Worm (Caenorhabditis elegans): Measurements from ENCODE around the gene idpp-6.

Gene idpp-6

DNA sequence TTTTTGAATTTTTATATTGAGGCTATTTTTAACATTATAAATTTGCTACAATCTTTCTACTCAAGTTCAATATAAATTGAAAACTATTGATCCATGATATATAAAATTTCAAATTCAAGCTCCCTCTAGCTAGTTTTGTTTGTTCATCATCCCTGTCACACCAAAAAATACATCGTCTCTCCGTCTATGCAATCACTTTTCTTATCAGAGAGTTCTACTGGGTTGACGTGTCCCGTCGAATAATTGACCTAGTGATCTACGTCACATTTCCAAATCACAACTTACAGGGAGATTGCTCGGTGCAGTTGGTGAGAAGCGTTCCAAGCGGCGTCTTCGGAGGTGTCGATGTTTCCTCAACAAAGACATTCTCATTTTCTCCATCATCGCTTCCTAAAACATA lies 21.7 kb upstream of the idpp-6 start:
- TF ChIP-seq pqm-1 (tag; optimal IDR thresholded peaks at IDR 0.05) (peak; percentile 44), elt-2 (tag; optimal IDR thresholded peaks at IDR 0.05) (peak; percentile 51), nhr-43 (tag; optimal IDR thresholded peaks at IDR 0.05; ENCODE audit: poor library complexity, severe bottlenecking) (no peak), R02D3.7 (tag; optimal IDR thresholded peaks at IDR 0.05) (no peak), ZK546.5 (tag; optimal IDR thresholded peaks at IDR 0.05) (no peak), nhr-25 (tag; optimal IDR thresholded peaks at IDR 0.05) (no peak), mdl-1 (tag; optimal IDR thresholded peaks at IDR 0.05) (no peak), unc-62 (GFP tag; optimal IDR thresholded peaks at IDR 0.05) (no peak), unc-39 (tag; optimal IDR thresholded peaks at IDR 0.05) (no peak), ztf-4 (tag; optimal IDR thresholded peaks at IDR 0.05) (no peak), lin-39 (tag; optimal IDR thresholded peaks at IDR 0.05) (no peak)

DNA sequence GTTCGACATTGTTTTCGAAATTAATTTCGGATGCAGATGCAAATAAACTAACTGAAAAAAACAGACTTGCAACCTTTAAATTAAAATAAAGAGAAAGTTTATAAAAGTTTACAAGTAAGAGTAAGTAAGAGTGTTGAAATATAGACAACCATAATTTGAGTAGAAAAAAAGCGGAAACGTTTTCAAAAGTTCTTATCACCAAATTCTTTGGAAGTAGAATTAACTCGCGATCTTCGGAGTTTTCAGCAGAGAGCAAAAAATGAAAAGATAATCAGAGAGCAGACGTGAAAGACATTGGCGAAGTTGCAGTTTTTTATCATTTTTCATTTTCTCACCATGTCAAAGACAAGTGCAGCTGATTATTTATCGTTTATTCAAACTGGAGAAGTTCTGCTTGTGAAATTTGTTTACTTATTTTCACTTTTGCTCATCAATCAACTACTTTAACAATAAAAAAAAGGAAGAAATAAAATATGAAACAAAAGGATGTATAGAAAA lies 21.2 kb upstream of the idpp-6 start, which contains the start of gene abts-4:
abts-4 (minus strand) TSS at position 51 of the 498 bp plus-strand sequence.
- TF ChIP-seq nhr-67 (tag; optimal IDR thresholded peaks at IDR 0.05) (no peak), ceh-9 (tag; optimal IDR thresholded peaks at IDR 0.05) (no peak), eor-1 (tag; optimal IDR thresholded peaks at IDR 0.05) (no peak), pha-4 (tag; optimal IDR thresholded peaks at IDR 0.05) (peak; percentile 35), elt-2 (tag; optimal IDR thresholded peaks at IDR 0.05) (peak; percentile 72), nhr-11 (tag; optimal IDR thresholded peaks at IDR 0.05) (no peak), pqm-1 (tag; optimal IDR thresholded peaks at IDR 0.05) (peak; percentile 16)

DNA sequence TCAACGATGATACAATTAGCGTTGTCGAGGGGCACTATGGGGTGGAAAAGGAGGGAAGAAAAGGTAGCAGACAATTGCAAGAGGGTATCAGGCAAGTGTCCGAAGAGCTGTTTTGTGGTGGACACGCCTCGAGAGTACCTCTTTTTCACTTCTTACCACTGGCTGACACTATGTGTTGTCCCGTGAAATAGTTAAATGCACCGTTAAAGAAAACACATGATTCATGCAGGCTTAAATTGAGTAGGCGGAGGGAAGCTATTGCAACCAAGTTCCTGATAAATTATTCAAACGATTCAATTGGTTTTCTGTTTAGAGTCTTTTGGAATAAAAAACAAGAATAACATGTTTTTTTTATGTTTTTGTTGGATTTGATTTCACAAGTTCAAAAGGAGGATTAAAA lies 4.9 kb upstream of the idpp-6 start, which contains the start of gene irk-1:
irk-1 (minus strand) TSS at position 101 of the 400 bp plus-strand sequence.
- no peak for TF ChIP-seq egl-5 (tag; optimal IDR thresholded peaks at IDR 0.05)
- TF ChIP-seq nhr-12 (tag; optimal IDR thresholded peaks at IDR 0.05), result no peak
- no peak for TF ChIP-seq lin-39 (tag; optimal IDR thresholded peaks at IDR 0.05)
- no peak for TF ChIP-seq fkh-2 (tag; optimal IDR thresholded peaks at IDR 0.05)
- TF ChIP-seq ztf-11 (tag; optimal IDR thresholded peaks at IDR 0.05), result no peak
- no peak for TF ChIP-seq nfya-1 (tag; optimal IDR thresholded peaks at IDR 0.05; ENCODE audit: insufficient read depth)
- TF ChIP-seq nhr-11 (tag; optimal IDR thresholded peaks at IDR 0.05), result no peak
- no peak for TF ChIP-seq snpc-4 (tag; optimal IDR thresholded peaks at IDR 0.05)
- TF ChIP-seq nhr-76 (tag; optimal IDR thresholded peaks at IDR 0.05), result no peak
- no peak for TF ChIP-seq nhr-28 (tag; optimal IDR thresholded peaks at IDR 0.05)

DNA sequence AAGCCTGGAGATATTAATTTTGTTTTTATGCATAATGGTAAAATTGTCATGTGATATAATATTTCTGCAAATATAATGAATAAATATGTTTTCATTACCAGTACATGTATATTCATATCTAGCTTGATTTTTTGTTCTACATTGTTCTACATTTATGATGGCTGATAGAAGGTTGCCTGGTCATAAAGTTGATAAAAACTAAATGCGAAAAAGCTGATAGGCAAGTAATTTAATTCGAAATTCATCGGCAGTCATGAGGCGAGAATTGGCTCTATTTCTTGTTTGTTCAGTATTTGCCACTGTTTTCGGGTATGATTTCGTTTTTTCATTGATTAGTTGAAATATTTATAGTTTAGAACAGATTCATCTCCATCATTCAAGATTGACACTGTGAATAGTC lies 1.2 kb downstream of the idpp-6 start, which contains the start of gene bgal-2:
bgal-2 (plus strand) TSS at position 231 of the 400 bp plus-strand sequence.
- TF ChIP-seq mdl-1 (tag; optimal IDR thresholded peaks at IDR 0.05), result no peak
- TF ChIP-seq nhr-77 (tag; optimal IDR thresholded peaks at IDR 0.05), result no peak
- peak; percentile 38 for TF ChIP-seq pqm-1 (tag; optimal IDR thresholded peaks at IDR 0.05)
- peak; percentile 64 for TF ChIP-seq elt-2 (tag; optimal IDR thresholded peaks at IDR 0.05)
- no peak for TF ChIP-seq hmg-11 (tag; optimal IDR thresholded peaks at IDR 0.05)
- no peak for TF ChIP-seq nhr-237 (tag; optimal IDR thresholded peaks at IDR 0.05)

DNA sequence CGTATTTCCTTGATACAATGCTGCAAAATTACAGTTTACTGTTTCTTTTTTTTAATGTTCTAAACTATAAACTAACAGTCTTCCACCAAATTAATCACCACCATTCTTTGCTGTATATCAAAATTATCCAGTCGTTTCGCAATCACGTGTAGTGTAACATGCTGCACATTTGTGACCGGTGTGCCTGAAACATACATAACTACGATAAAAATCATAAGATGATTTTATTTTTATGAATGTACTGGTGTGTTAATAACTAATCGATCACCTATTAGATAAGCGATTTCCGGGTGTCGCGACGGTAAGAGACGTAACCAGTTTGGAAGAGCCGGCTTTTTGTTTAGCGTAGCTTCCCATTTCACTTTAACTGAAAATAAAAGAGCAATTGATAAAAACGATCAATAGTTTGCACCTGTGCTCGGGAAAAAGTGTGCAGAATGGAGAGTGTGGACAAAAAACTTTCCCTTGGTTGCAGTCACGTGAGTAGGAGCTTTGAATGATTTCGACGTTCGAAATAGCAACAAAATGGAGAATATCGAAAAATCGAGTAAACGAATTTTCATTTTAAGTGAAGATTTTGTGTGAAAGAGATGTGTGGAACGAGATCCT lies 6.1 kb downstream of the idpp-6 start, which contains the start of gene sgca-1:
sgca-1 (minus strand) TSS at position 584 of the 609 bp plus-strand sequence.
- peak; percentile 95 for TF ChIP-seq elt-2 (tag; optimal IDR thresholded peaks at IDR 0.05)
- peak; percentile 42 for TF ChIP-seq ceh-28 (tag; optimal IDR thresholded peaks at IDR 0.05)
- TF ChIP-seq pha-4 (tag; optimal IDR thresholded peaks at IDR 0.05), result peak; percentile 59
- peak; percentile 91 for TF ChIP-seq pqm-1 (tag; optimal IDR thresholded peaks at IDR 0.05)
- TF ChIP-seq elt-3 (tag; optimal IDR thresholded peaks at IDR 0.05), result no peak
- TF ChIP-seq nhr-43 (tag; optimal IDR thresholded peaks at IDR 0.05; ENCODE audit: poor library complexity, severe bottlenecking), result no peak
- peak; percentile 56 for TF ChIP-seq jun-1 (tag; optimal IDR thresholded peaks at IDR 0.05)
- no peak for TF ChIP-seq nhr-67 (tag; optimal IDR thresholded peaks at IDR 0.05)
- TF ChIP-seq nhr-23 (tag; optimal IDR thresholded peaks at IDR 0.05), result no peak

DNA sequence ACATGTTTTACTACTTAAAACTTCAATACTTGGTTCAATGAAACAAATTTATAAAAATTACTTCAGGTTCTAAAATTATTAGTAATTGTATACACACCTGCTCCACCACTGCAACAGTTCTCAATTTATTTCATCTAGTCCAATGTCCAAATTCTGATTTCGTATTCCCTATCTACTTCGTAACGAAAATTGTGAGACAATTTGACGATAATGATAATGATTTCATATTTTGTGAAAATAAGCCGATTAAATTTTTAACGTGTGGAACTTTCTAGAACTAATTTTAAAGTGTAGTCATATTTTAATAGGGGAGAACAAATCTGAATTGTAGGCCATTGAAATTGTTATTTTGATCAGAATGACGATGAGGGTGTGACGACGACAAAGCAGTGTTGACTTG lies 7.5 kb downstream of the idpp-6 start:
- no peak for TF ChIP-seq snpc-4 (tag; optimal IDR thresholded peaks at IDR 0.05)
- peak; percentile 48 for TF ChIP-seq elt-2 (tag; optimal IDR thresholded peaks at IDR 0.05)
- peak; percentile 48 for TF ChIP-seq pqm-1 (tag; optimal IDR thresholded peaks at IDR 0.05)
- TF ChIP-seq pha-4 (tag; optimal IDR thresholded peaks at IDR 0.05), result peak; percentile 1

All from whole organism, L3 larva.